Worm (Caenorhabditis elegans): Measurements from ENCODE around the gene D2007.1.

ce11 chrIII:8181581-8181980 is 26.3 kb downstream of the D2007.1 start, which contains the start of gene spc-2:
- no peak for TF ChIP-seq ztf-29 (GFP tag; IDR thresholded peaks at IDR 0.05)
- no peak for TF ChIP-seq flt-1 (GFP tag; IDR thresholded peaks at IDR 0.05)
- TF ChIP-seq klf-2 (GFP tag; conservative IDR thresholded peaks at IDR 0.05) = no peak
- no peak for TF ChIP-seq cog-1 (tag; optimal IDR thresholded peaks at IDR 0.05)
- TF ChIP-seq ref-1 (GFP tag; conservative IDR thresholded peaks at IDR 0.05) = no peak

Measured in whole organism, midembryonic.